Worm (Caenorhabditis elegans) whole organism, L3 larva: ENCODE results near the gene F35H10.3.

Experiments
- R02D3.7 ChIP-seq: fragments of 150-350 bp; optimal IDR thresholded peaks from 2 replicates; lab custom pipeline; 2014; ENCODE audit warnings: missing biosample characterization, missing genetic modification characterization
- aly-2 ChIP-seq: fragments of 150-350 bp; optimal IDR thresholded peaks from 2 replicates; lab custom pipeline; 2014; ENCODE audit warnings: missing biosample characterization, missing genetic modification characterization
- ceh-16 ChIP-seq: sonication (generic microtip); optimal IDR thresholded peaks from 2 replicates; lab custom pipeline; 2017; ENCODE audit warnings: missing biosample characterization, missing genetic modification characterization
- ceh-82 ChIP-seq: fragments of 150-350 bp; optimal IDR thresholded peaks from 2 replicates; lab custom pipeline; 2014; ENCODE audit warnings: missing biosample characterization, missing genetic modification characterization
- ceh-9 ChIP-seq: sonication (generic microtip); optimal IDR thresholded peaks from 2 replicates; lab custom pipeline; 2018; ENCODE audit warnings: missing biosample characterization, missing genetic modification characterization
- daf-12 ChIP-seq: fragments of 150-350 bp; optimal IDR thresholded peaks from 2 replicates; lab custom pipeline; 2014; ENCODE audit warnings: missing biosample characterization, missing genetic modification reagents, missing genetic modification characterization
- egl-27 ChIP-seq: sonication (generic microtip); optimal IDR thresholded peaks from 4 replicates; lab custom pipeline; 2017; ENCODE audit warnings: missing biosample characterization, missing genetic modification reagents, missing genetic modification characterization
- egl-5 ChIP-seq: fragments of 150-350 bp; optimal IDR thresholded peaks from 2 replicates; lab custom pipeline; 2017; ENCODE audit warnings: missing biosample characterization, missing genetic modification reagents, missing genetic modification characterization, inconsistent platforms
- elt-2 ChIP-seq: sonication (generic microtip); optimal IDR thresholded peaks from 2 replicates; lab custom pipeline; 2016; ENCODE audit warnings: missing genetic modification reagents, mild to moderate bottlenecking, missing genetic modification characterization, missing compliant biosample characterization
- elt-3 ChIP-seq, 3 experiments: fragments of 150-350 bp in 1 of 3; sonication (generic microtip) in 2 of 3; optimal IDR thresholded peaks; 2 replicates in 2 of 3; 4 replicates in 1 of 3; lab custom pipeline; 2014 to 2017; ENCODE audit warnings: missing biosample characterization in 3 of 3, missing genetic modification characterization in 3 of 3
- eor-1 ChIP-seq, 2 experiments: fragments of 150-350 bp; optimal IDR thresholded peaks; 2 replicates each; lab custom pipeline; 2014 to 2018; ENCODE audit warnings: missing biosample characterization in 2 of 2, missing genetic modification characterization in 2 of 2
- fkh-2 ChIP-seq: fragments of 150-350 bp; optimal IDR thresholded peaks from 2 replicates; lab custom pipeline; 2014; ENCODE audit warnings: missing biosample characterization, missing genetic modification reagents, missing genetic modification characterization
- fos-1 ChIP-seq: fragments of 150-350 bp; optimal IDR thresholded peaks from 2 replicates; lab custom pipeline; 2014; ENCODE audit warnings: missing biosample characterization, missing genetic modification characterization
- hmg-11 ChIP-seq: sonication (generic microtip); optimal IDR thresholded peaks from 2 replicates; lab custom pipeline; 2016; ENCODE audit warnings: missing genetic modification characterization, missing compliant biosample characterization
- jun-1 ChIP-seq: fragments of 150-350 bp; optimal IDR thresholded peaks from 2 replicates; lab custom pipeline; 2014; ENCODE audit warnings: missing biosample characterization, missing genetic modification reagents, missing genetic modification characterization
- lin-15B ChIP-seq: fragments of 150-350 bp; optimal IDR thresholded peaks from 2 replicates; lab custom pipeline; 2014; ENCODE audit warnings: missing biosample characterization, missing genetic modification characterization
- lin-39 ChIP-seq: fragments of 150-350 bp; optimal IDR thresholded peaks from 2 replicates; lab custom pipeline; 2018; ENCODE audit warnings: missing biosample characterization, missing genetic modification reagents, missing genetic modification characterization
- mml-1 ChIP-seq: fragments of 150-350 bp; sonication (generic microtip); optimal IDR thresholded peaks from 3 replicates; lab custom pipeline; 2014; ENCODE audit warnings: missing biosample characterization, missing genetic modification characterization
- nhr-12 ChIP-seq: fragments of 150-350 bp; optimal IDR thresholded peaks from 2 replicates; lab custom pipeline; 2014; ENCODE audit warnings: missing biosample characterization, missing genetic modification characterization
- nhr-23 ChIP-seq: fragments of 150-350 bp; optimal IDR thresholded peaks from 2 replicates; lab custom pipeline; 2014; ENCODE audit warnings: missing biosample characterization, missing genetic modification reagents, missing genetic modification characterization
- nhr-237 ChIP-seq: fragments of 150-350 bp; optimal IDR thresholded peaks from 2 replicates; lab custom pipeline; 2014; ENCODE audit warnings: missing biosample characterization, missing genetic modification characterization
- nhr-25 ChIP-seq: sonication (generic microtip); optimal IDR thresholded peaks from 2 replicates; lab custom pipeline; 2017; ENCODE audit warnings: missing biosample characterization, missing genetic modification characterization
- nhr-28 ChIP-seq: fragments of 150-350 bp; optimal IDR thresholded peaks from 2 replicates; lab custom pipeline; 2014; ENCODE audit warnings: missing biosample characterization, missing genetic modification characterization
- nhr-43 ChIP-seq: sonication (generic microtip); optimal IDR thresholded peaks from 2 replicates; lab custom pipeline; 2016; ENCODE audit warnings: mild to moderate bottlenecking, missing genetic modification characterization, missing compliant biosample characterization; ENCODE audit not compliant: poor library complexity, severe bottlenecking
- nhr-67 ChIP-seq: fragments of 150-350 bp; optimal IDR thresholded peaks from 2 replicates; lab custom pipeline; 2014; ENCODE audit warnings: missing biosample characterization, missing genetic modification characterization
- nhr-76 ChIP-seq: fragments of 150-350 bp; sonication (generic microtip); optimal IDR thresholded peaks from 5 replicates; lab custom pipeline; 2014; ENCODE audit warnings: missing biosample characterization, missing genetic modification characterization
- nhr-77 ChIP-seq: fragments of 150-350 bp; optimal IDR thresholded peaks from 2 replicates; lab custom pipeline; 2014; ENCODE audit warnings: missing biosample characterization, missing genetic modification characterization
- pha-4 ChIP-seq: fragments of 150-350 bp; optimal IDR thresholded peaks from 2 replicates; lab custom pipeline; 2014; ENCODE audit warnings: missing biosample characterization, missing genetic modification reagents, missing genetic modification characterization
- pqm-1 ChIP-seq: fragments of 150-350 bp; optimal IDR thresholded peaks from 2 replicates; lab custom pipeline; 2017; ENCODE audit warnings: missing biosample characterization, missing genetic modification characterization, inconsistent platforms
- skn-1 ChIP-seq: fragments of 150-350 bp; optimal IDR thresholded peaks from 2 replicates; lab custom pipeline; 2014; ENCODE audit warnings: missing biosample characterization, missing genetic modification characterization
- tbx-2 ChIP-seq: sonication (generic microtip); optimal IDR thresholded peaks from 2 replicates; lab custom pipeline; 2016; ENCODE audit warnings: mild to moderate bottlenecking, missing genetic modification characterization, missing compliant biosample characterization
- unc-39 ChIP-seq: sonication (generic microtip); optimal IDR thresholded peaks from 4 replicates; lab custom pipeline; 2017; ENCODE audit warnings: missing biosample characterization, missing genetic modification characterization
- unc-62 ChIP-seq: fragments of 150-350 bp; sonication (generic microtip); optimal IDR thresholded peaks from 4 replicates; lab custom pipeline; 2014; ENCODE audit warnings: missing biosample characterization, missing genetic modification reagents, missing genetic modification characterization
- zag-1 ChIP-seq: fragments of 150-350 bp; optimal IDR thresholded peaks from 2 replicates; lab custom pipeline; 2014; ENCODE audit warnings: missing biosample characterization, missing genetic modification characterization
- ztf-4 ChIP-seq: fragments of 150-350 bp; optimal IDR thresholded peaks from 2 replicates; lab custom pipeline; 2014; ENCODE audit warnings: missing biosample characterization, missing genetic modification characterization

The F35H10.3 gene

ce11 chrIV:8317800-8318199, 8.0 kb upstream of the F35H10.3 start:
- TF ChIP-seq nhr-23 (tag; lab: Kevin White, UChicago) (peak; percentile 34), nhr-76 (tag; lab: Kevin White, UChicago) (no peak)

- no peak for TF ChIP-seq ceh-9 (tag; lab: Kevin White, UChicago)
- TF ChIP-seq unc-39 (tag; lab: Kevin White, UChicago) = no peak
- TF ChIP-seq lin-39 (tag; lab: Kevin White, UChicago) = no peak
- no peak for TF ChIP-seq zag-1 (tag; lab: Kevin White, UChicago)
- TF ChIP-seq R02D3.7 (tag; lab: Kevin White, UChicago) = no peak
- peak; percentile 27 for TF ChIP-seq nhr-25 (tag; lab: Kevin White, UChicago)
- TF ChIP-seq fkh-2 (tag; lab: Kevin White, UChicago) = no peak
Measured at ce11 chrIV:8318799-8319198, 7.0 kb upstream of the F35H10.3 start.

DNA sequence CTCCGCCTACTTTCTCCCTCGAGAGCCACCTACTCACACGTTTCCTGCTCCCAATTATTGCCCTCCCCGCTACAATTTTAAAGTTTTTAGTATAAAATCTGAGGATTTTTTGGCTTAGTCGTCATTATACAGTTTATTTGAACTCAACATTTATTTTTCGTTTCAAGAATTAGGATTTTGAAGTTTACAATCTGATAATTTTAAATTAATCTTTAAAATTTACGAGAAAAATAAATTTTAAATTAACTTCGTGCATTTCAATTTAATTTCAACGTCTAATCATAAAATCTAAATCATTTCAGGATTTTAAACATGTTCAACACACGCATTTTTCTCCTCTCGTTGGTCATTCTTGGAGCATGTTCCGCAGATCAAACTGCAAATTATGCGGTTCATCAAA, 3.1 kb downstream of the F35H10.3 start, which contains the start of gene F35H10.2:
Gene F35H10.2 (plus strand): TSS at position 301 of the 400 bp plus-strand sequence.
- no peak for TF ChIP-seq nhr-28 (tag; lab: Kevin White, UChicago)
- TF ChIP-seq aly-2 = no peak
- no peak for TF ChIP-seq ceh-16 (tag; lab: Kevin White, UChicago)
- no peak for TF ChIP-seq skn-1 (tag; lab: Kevin White, UChicago)
- no peak for TF ChIP-seq nhr-67 (tag; lab: Kevin White, UChicago)
- no peak for TF ChIP-seq daf-12
- no peak for TF ChIP-seq nhr-77
- TF ChIP-seq elt-3 (tag; optimal IDR thresholded peaks at IDR 0.05; lab: Kevin White, UChicago) = no peak
- no peak for TF ChIP-seq fkh-2 (tag; lab: Kevin White, UChicago)
- no peak for TF ChIP-seq nhr-25 (tag; lab: Kevin White, UChicago)
- TF ChIP-seq egl-5 (tag; lab: Kevin White, UChicago) = no peak
- TF ChIP-seq ztf-4 (tag; lab: Kevin White, UChicago) = no peak
- no peak for TF ChIP-seq lin-15B (tag; lab: Kevin White, UChicago)
- TF ChIP-seq egl-27 (tag; lab: Kevin White, UChicago) = no peak
- no peak for TF ChIP-seq pha-4 (tag; lab: Kevin White, UChicago)
- TF ChIP-seq elt-2 (tag; lab: Kevin White, UChicago) = no peak

- TF ChIP-seq fkh-2 (tag; lab: Kevin White, UChicago) (no peak), nhr-23 (tag; lab: Kevin White, UChicago) (no peak), ceh-16 (tag; lab: Kevin White, UChicago) (no peak), pqm-1 (tag; lab: Kevin White, UChicago) (no peak), jun-1 (tag; lab: Kevin White, UChicago) (no peak), eor-1 (tag; optimal IDR thresholded peaks at IDR 0.05; lab: Kevin White, UChicago) (no peak), zag-1 (tag; lab: Kevin White, UChicago) (no peak), fos-1 (no peak), nhr-43 (tag; lab: Kevin White, UChicago) (no peak), nhr-25 (tag; lab: Kevin White, UChicago) (no peak), unc-62 (GFP tag; lab: Kevin White, UChicago) (no peak), hmg-11 (tag; lab: Kevin White, UChicago) (no peak), nhr-12 (tag; lab: Kevin White, UChicago) (no peak), ceh-82 (no peak), mml-1 (no peak), elt-3 (tag; optimal IDR thresholded peaks at IDR 0.05; lab: Kevin White, UChicago) (no peak), nhr-237 (tag; lab: Kevin White, UChicago) (no peak)
Measured at ce11 chrIV:8332526-8332925, 6.8 kb downstream of the F35H10.3 start, which contains the start of gene lys-10. Gene lys-10, plus strand, starts transcription at chrIV:8332826.

DNA sequence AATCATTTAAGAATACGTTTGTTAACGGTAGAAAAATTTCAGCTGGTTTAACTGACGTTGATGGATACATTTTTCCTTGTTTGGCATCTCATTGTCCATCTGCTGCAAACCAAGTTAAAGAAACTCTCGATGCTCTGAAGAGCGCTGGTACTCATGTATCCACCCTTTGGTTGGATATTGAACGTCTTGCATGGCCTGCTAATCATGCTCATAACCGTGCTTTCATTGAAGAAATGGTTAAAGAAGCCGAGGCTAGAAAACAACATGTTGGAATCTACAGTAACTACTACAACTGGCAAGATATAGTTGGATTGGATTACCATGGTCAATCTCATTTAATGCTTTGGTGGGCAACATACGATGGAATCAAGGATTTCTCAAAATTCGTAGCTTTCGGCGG, 7.3 kb downstream of the F35H10.3 start:
- no peak for TF ChIP-seq jun-1 (tag; lab: Kevin White, UChicago)
- TF ChIP-seq nhr-12 (tag; lab: Kevin White, UChicago) = no peak
- TF ChIP-seq pha-4 (tag; lab: Kevin White, UChicago) = no peak
- no peak for TF ChIP-seq ceh-16 (tag; lab: Kevin White, UChicago)
- TF ChIP-seq daf-12 = no peak
- TF ChIP-seq elt-3 (tag; optimal IDR thresholded peaks at IDR 0.05; lab: Kevin White, UChicago) = no peak
- TF ChIP-seq aly-2 = no peak
- TF ChIP-seq tbx-2 = no peak
- TF ChIP-seq egl-5 (tag; lab: Kevin White, UChicago) = no peak
- no peak for TF ChIP-seq nhr-25 (tag; lab: Kevin White, UChicago)
- TF ChIP-seq fkh-2 (tag; lab: Kevin White, UChicago) = no peak
- TF ChIP-seq skn-1 (tag; lab: Kevin White, UChicago) = no peak
